Fruit fly (Drosophila melanogaster) S2 (cell line): ENCODE results near the gene CG33253.

ENCODE experiments used
- CG8478 ChIP-seq: fragments of >200 bp; optimal IDR thresholded peaks from 2 replicates; lab custom pipeline; 2018
- CTCF ChIP-seq, 2 experiments: fragments of >200 bp; optimal IDR thresholded peaks; 2 replicates each; lab custom pipeline; 2018

CG33253 gene

dm6 chrX:19220415-19220814 lies 37.2 kb downstream of the CG33253 start, which contains the start of gene CG7884:
Gene CG7884 (plus strand): TSS chrX:19220622.
- no peak for TF ChIP-seq CG8478
- no peak for TF ChIP-seq CTCF (optimal IDR thresholded peaks at IDR 0.05; lab: Kevin White, UChicago)

DNA sequence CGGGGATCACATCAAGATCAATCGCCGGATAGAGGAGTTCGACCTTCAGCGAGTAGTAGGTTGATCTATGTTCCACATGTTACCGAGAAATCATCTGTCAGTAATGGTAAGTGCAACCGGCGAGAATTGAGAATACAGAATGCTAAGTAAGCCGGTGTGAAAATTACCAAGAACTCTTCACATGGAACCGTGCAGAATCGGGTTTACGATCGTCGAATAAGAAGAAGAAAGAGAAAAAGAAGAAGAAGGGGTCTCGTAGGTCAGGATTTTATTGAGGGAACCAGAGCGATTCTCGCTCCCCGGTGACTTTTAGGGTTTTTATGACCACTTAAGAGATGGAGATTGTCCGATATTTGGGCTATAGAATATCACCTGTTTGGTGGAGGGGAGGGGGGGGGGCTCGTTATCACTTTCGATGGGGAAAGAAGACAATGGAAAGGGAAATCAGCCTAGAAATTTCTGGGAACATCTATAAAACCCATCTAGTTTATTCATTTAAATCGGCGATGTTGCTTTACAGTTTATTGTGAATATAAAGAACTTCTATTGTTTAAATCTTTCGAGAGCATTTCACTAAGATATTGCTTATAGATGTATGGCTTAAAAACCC lies 37.8 kb downstream of the CG33253 start:
- TF ChIP-seq CG8478: no peak
- no peak for TF ChIP-seq CTCF (optimal IDR thresholded peaks at IDR 0.05; lab: Kevin White, UChicago)

DNA sequence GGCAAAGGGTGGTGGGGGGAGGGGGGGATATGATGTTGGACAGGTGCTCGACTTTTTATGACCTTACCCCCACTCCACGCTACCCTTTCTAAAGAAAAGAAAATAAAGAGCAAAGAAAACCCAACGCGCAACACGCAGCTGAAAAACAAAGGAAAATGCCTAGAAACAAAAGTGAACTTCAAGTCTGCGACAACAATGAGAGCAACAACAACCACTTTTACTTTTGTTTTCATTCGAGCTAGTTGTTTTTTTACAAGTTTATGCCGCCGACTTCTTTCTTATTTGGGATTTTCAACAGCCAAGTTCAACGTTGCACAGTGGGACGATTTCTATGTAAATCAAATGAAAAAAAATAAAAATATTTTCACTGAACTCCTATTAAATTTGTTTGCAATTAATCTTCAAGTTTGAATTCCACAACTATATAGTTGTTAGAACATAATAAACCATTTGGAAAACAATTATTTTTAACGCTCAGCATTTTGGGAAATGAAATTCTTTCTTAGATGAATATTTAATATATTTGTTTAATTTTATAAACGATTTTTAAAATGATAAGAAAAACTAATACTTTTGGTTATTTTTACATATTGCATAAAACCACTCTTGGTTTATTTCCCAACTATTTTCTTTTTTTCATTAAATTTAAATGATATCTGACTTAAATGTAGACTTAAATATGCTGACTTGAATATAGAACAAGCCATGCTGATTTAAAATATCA lies 41.5 kb downstream of the CG33253 start:
- no peak for TF ChIP-seq CTCF (optimal IDR thresholded peaks at IDR 0.05; lab: Kevin White, UChicago)
- TF ChIP-seq CG8478: no peak

DNA sequence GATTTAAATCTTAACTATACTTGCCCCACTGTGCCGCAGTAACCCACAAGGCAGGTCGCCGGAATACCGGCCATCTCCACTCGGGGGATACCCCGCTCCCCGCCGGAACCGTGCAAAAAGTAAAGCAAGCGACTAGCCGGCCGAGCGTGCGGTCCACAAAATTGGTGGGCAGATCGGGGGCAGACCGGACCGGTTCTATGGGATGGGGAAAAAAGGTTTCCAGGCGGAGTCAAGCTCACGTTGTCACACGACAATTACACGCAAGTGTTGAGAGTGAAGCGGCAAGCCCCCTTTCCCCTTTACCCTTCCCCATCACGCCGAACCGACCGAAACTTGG lies 42.1 kb downstream of the CG33253 start:
- no peak for TF ChIP-seq CG8478
- TF ChIP-seq CTCF (optimal IDR thresholded peaks at IDR 0.05; lab: Kevin White, UChicago): no peak

- TF ChIP-seq CG8478: no peak
- TF ChIP-seq CTCF (optimal IDR thresholded peaks at IDR 0.05; lab: Kevin White, UChicago): no peak
Measured at dm6 chrX:19229855-19230433, 46.7 kb downstream of the CG33253 start.
